Worm (Caenorhabditis elegans) whole organism, L2 larva: Measurements from ENCODE around the gene nhr-252.

Experiments used
- ama-1 ChIP-seq: fragments of 150-350 bp; optimal IDR thresholded peaks from 2 replicates; lab custom pipeline; 2018; ENCODE audit warnings: inconsistent platforms
- nhr-129 ChIP-seq: fragments of 150-350 bp; optimal IDR thresholded peaks from 2 replicates; lab custom pipeline; 2014; ENCODE audit warnings: missing biosample characterization, missing genetic modification characterization
- nhr-237 ChIP-seq: fragments of 150-350 bp; optimal IDR thresholded peaks from 2 replicates; lab custom pipeline; 2014; ENCODE audit warnings: missing biosample characterization, missing genetic modification characterization
- nhr-6 ChIP-seq: fragments of 150-350 bp; optimal IDR thresholded peaks from 2 replicates; lab custom pipeline; 2014; ENCODE audit warnings: missing biosample characterization, missing genetic modification characterization
- nhr-77 ChIP-seq: fragments of 150-350 bp; optimal IDR thresholded peaks from 2 replicates; lab custom pipeline; 2014; ENCODE audit warnings: missing biosample characterization, missing genetic modification characterization
- ztf-1 ChIP-seq: fragments of 200-800 bp; sonication (Bioruptor generic); conservative IDR thresholded peaks from 2 replicates; pipeline ENCODE4 v1.3.6; 2022; ENCODE audit warnings: missing genetic modification characterization, missing compliant biosample characterization
- ztf-4 ChIP-seq: fragments of 150-350 bp; optimal IDR thresholded peaks from 2 replicates; lab custom pipeline; 2014; ENCODE audit warnings: missing biosample characterization, missing genetic modification characterization

DNA sequence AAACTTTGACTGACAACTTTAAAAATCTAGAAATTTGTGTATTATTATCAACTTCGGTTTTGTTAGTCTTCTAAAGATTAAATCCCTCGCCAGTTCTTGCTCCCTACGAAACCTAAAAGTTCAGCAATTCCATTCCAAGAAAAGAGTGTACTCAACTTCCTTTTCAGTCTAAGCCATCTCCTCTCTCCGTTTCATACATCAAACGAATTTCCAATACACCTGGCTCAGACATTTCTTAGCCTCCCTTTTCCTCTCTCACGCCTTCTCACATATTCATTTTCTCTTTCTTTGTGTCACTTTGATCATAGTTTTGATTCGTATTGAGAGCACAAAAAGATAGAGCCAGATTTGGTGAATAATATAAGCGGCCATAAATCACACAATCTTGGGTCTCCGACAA is 8.1 kb upstream of the nhr-252 start, which contains the start of gene nhr-253:
- TF ChIP-seq nhr-129 (tag; lab: Kevin White, UChicago) = no peak
- TF ChIP-seq nhr-6 (tag; lab: Kevin White, UChicago) = no peak
- no peak for TF ChIP-seq ama-1
- no peak for TF ChIP-seq ztf-4
- no peak for TF ChIP-seq nhr-77 (tag; lab: Kevin White, UChicago)
- no peak for TF ChIP-seq ztf-1 (GFP tag; lab: Robert Waterston, UW)
- no peak for TF ChIP-seq nhr-237 (tag; lab: Kevin White, UChicago)
